Fruit fly (Drosophila melanogaster): ENCODE results near the gene Polr3D.

DNA sequence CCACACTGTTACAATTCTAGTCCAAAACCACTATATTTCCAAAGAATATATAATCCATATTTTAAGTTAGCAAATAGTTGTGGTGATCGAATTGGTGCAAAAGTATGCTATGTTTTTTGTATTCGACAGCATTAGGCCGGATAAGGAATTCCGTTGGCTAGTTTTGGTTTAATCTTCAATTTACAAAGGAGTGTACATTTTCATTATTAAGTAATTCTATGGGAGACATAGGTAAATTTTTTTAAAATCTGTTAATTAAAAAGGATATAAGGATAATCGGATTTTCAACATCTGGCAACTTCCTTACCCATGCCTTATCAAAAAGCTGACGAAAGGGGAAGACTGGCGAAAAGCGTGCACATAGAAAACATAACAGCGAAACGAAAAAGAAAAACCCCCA is 30.8 kb downstream of the Polr3D start:
- TF ChIP-seq cwo (GFP tag; optimal IDR thresholded peaks at IDR 0.05) (no peak), repo (GFP tag; optimal IDR thresholded peaks at IDR 0.05) (no peak), p53 (GFP tag; optimal IDR thresholded peaks at IDR 0.05) (no peak), CG18599 (GFP tag; optimal IDR thresholded peaks at IDR 0.05) (no peak)
